Worm (Caenorhabditis elegans) whole organism, mixed stage, embryonic: Measurements from ENCODE around the gene nhr-183.

ENCODE experiments used
- M03D4.4 ChIP-seq: sonication (generic microtip); optimal IDR thresholded peaks from 2 replicates; lab custom pipeline; 2017; ENCODE audit warnings: mild to moderate bottlenecking, missing genetic modification characterization, missing compliant biosample characterization
- blmp-1 ChIP-seq: fragments of 150-350 bp; optimal IDR thresholded peaks from 2 replicates; lab custom pipeline; 2014; ENCODE audit warnings: missing biosample characterization, missing genetic modification characterization
- ceh-43 ChIP-seq: fragments of 200-800 bp; sonication (Bioruptor generic); optimal IDR thresholded peaks from 2 replicates; lab custom pipeline; 2018; ENCODE audit warnings: mild to moderate bottlenecking, missing genetic modification characterization, moderate library complexity, missing compliant biosample characterization
- ceh-83 ChIP-seq: fragments of 200-800 bp; sonication (Bioruptor generic); optimal IDR thresholded peaks from 2 replicates; lab custom pipeline; 2018; ENCODE audit warnings: mild to moderate bottlenecking, missing genetic modification characterization, missing compliant biosample characterization
- cnd-1 ChIP-seq: fragments of 200-800 bp; sonication (Bioruptor generic); optimal IDR thresholded peaks from 2 replicates; lab custom pipeline; 2018; ENCODE audit warnings: mild to moderate bottlenecking, missing genetic modification characterization, missing compliant biosample characterization
- elt-3 ChIP-seq: fragments of 150-350 bp; optimal IDR thresholded peaks from 2 replicates; lab custom pipeline; 2014; ENCODE audit warnings: missing biosample characterization, missing genetic modification characterization
- ham-2 ChIP-seq: fragments of 200-800 bp; sonication (Bioruptor generic); optimal IDR thresholded peaks from 2 replicates; lab custom pipeline; 2018; ENCODE audit warnings: mild to moderate bottlenecking, missing genetic modification characterization, missing compliant biosample characterization
- hlh-1 ChIP-seq: fragments of 150-350 bp; optimal IDR thresholded peaks from 2 replicates; lab custom pipeline; 2014; ENCODE audit warnings: missing biosample characterization, missing genetic modification reagents, missing genetic modification characterization
- lin-13 ChIP-seq: fragments of 150-350 bp; optimal IDR thresholded peaks from 2 replicates; lab custom pipeline; 2014; ENCODE audit warnings: missing biosample characterization, missing genetic modification characterization
- lin-32 ChIP-seq: fragments of 200-800 bp; sonication (Bioruptor generic); optimal IDR thresholded peaks from 2 replicates; lab custom pipeline; 2018; ENCODE audit warnings: mild to moderate bottlenecking, missing genetic modification characterization, missing compliant biosample characterization
- lsy-2 ChIP-seq: fragments of 150-350 bp; optimal IDR thresholded peaks from 2 replicates; lab custom pipeline; 2014; ENCODE audit warnings: missing biosample characterization, missing genetic modification characterization
- mab-5 ChIP-seq: fragments of 150-350 bp; optimal IDR thresholded peaks from 2 replicates; lab custom pipeline; 2014; ENCODE audit warnings: missing biosample characterization, missing genetic modification characterization
- mep-1 ChIP-seq: fragments of 150-350 bp; optimal IDR thresholded peaks from 2 replicates; lab custom pipeline; 2017; ENCODE audit warnings: missing biosample characterization, missing genetic modification reagents, missing genetic modification characterization, inconsistent platforms
- nhr-12 ChIP-seq: fragments of 150-350 bp; optimal IDR thresholded peaks from 2 replicates; lab custom pipeline; 2014; ENCODE audit warnings: missing biosample characterization, missing genetic modification characterization
- nhr-2 ChIP-seq: fragments of 150-350 bp; optimal IDR thresholded peaks from 2 replicates; lab custom pipeline; 2014; ENCODE audit warnings: missing biosample characterization, missing genetic modification characterization
- nhr-237 ChIP-seq: fragments of 150-350 bp; optimal IDR thresholded peaks from 2 replicates; lab custom pipeline; 2014; ENCODE audit warnings: missing biosample characterization, missing genetic modification characterization
- nhr-28 ChIP-seq: fragments of 150-350 bp; optimal IDR thresholded peaks from 2 replicates; lab custom pipeline; 2014; ENCODE audit warnings: missing biosample characterization, missing genetic modification characterization
- pha-4 ChIP-seq: fragments of 150-350 bp; optimal IDR thresholded peaks from 2 replicates; lab custom pipeline; 2018; ENCODE audit warnings: missing biosample characterization, missing genetic modification reagents, missing genetic modification characterization
- sem-2 ChIP-seq: fragments of 200-800 bp; sonication (Bioruptor generic); optimal IDR thresholded peaks from 2 replicates; lab custom pipeline; 2018; ENCODE audit warnings: mild to moderate bottlenecking, missing genetic modification characterization, missing compliant biosample characterization
- snpc-4 ChIP-seq: fragments of 150-350 bp; optimal IDR thresholded peaks from 2 replicates; lab custom pipeline; 2014; ENCODE audit warnings: missing biosample characterization, missing genetic modification characterization
- sptf-1 ChIP-seq: sonication (generic microtip); optimal IDR thresholded peaks from 2 replicates; lab custom pipeline; 2017; ENCODE audit warnings: mild to moderate bottlenecking, missing genetic modification characterization, moderate library complexity, missing compliant biosample characterization
- unc-120 ChIP-seq: sonication (generic microtip); optimal IDR thresholded peaks from 2 replicates; lab custom pipeline; 2017; ENCODE audit warnings: missing genetic modification characterization, missing compliant biosample characterization; ENCODE audit not compliant: poor library complexity, severe bottlenecking
- unc-39 ChIP-seq: fragments of 150-350 bp; optimal IDR thresholded peaks from 2 replicates; lab custom pipeline; 2014; ENCODE audit warnings: missing biosample characterization, missing genetic modification characterization
- unc-62 ChIP-seq: fragments of 150-350 bp; optimal IDR thresholded peaks from 2 replicates; lab custom pipeline; 2014; ENCODE audit warnings: missing biosample characterization, missing genetic modification reagents, missing genetic modification characterization
- ztf-11 ChIP-seq: fragments of 150-350 bp; optimal IDR thresholded peaks from 2 replicates; lab custom pipeline; 2014; ENCODE audit warnings: missing biosample characterization, missing genetic modification characterization

The nhr-183 gene

DNA sequence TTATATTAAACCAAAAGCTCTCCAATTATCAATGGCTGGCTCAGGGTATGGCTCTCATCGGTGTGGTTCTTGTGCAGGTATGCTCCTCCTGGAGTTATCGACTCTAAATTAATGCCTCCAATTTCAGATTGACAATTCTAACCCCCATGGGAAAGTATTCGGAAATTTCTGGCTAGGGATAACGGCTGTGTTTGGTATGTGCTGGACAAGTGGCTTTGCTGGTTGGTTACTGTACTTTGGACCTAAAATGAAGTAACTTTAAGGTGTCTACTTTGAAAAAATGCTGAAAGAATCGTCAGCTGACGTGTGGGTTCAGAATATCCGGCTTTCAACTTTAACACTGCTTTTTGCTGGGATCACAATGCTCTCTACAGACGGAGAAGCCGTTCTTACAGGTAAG is 47.5 kb downstream of the nhr-183 start:
- no peak for TF ChIP-seq pha-4
- TF ChIP-seq unc-39, result no peak
- TF ChIP-seq lin-13 (tag; lab: Kevin White, UChicago), result no peak
- no peak for TF ChIP-seq nhr-12 (tag; lab: Kevin White, UChicago)
- no peak for TF ChIP-seq nhr-28
- TF ChIP-seq ham-2, result no peak
- TF ChIP-seq ceh-83 (GFP tag; lab: Kevin White, UChicago), result no peak
- TF ChIP-seq hlh-1 (tag; lab: Kevin White, UChicago), result no peak
- TF ChIP-seq blmp-1, result no peak
- TF ChIP-seq ztf-11, result no peak
- TF ChIP-seq lin-32 (GFP tag; lab: Kevin White, UChicago), result no peak
- no peak for TF ChIP-seq nhr-2
- TF ChIP-seq lsy-2 (tag; lab: Kevin White, UChicago), result no peak
- no peak for TF ChIP-seq M03D4.4 (tag; lab: Kevin White, UChicago)
- no peak for TF ChIP-seq elt-3 (tag; lab: Kevin White, UChicago)

DNA sequence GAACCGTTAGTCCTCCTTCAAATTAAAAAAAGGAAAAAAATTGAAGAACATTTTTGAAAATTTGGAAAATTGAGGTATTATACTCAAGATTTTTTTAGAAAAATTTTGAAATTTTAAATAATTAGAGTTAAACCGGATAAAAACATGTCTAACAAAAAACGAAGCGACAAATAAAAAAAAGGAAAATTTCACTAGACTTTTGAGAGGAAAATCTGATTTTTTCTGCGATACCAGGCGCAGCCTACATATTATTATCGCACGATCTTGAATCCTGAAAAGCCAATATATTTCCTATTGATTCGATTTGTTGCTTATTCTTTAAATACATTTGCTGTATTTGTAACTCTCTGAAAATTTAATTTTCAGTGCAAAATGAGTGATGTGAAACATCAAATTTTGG is 49.1 kb downstream of the nhr-183 start, which contains the start of gene nstp-8:
Gene nstp-8, plus strand, starts transcription at position 301 of the 400 bp plus-strand sequence.
- no peak for TF ChIP-seq mep-1 (tag; lab: Kevin White, UChicago)
- no peak for TF ChIP-seq mab-5 (tag; lab: Kevin White, UChicago)
- TF ChIP-seq unc-120 (tag; lab: Kevin White, UChicago), result no peak
- TF ChIP-seq nhr-2, result no peak
- no peak for TF ChIP-seq nhr-237 (tag; lab: Kevin White, UChicago)
- TF ChIP-seq snpc-4 (tag; lab: Kevin White, UChicago), result no peak
- no peak for TF ChIP-seq cnd-1
- TF ChIP-seq elt-3 (tag; lab: Kevin White, UChicago), result no peak
- no peak for TF ChIP-seq sem-2 (GFP tag; lab: Kevin White, UChicago)
- TF ChIP-seq nhr-28, result no peak
- TF ChIP-seq unc-62 (GFP tag; lab: Kevin White, UChicago), result no peak
- TF ChIP-seq ceh-43 (GFP tag; lab: Kevin White, UChicago), result no peak
- TF ChIP-seq blmp-1, result no peak

DNA sequence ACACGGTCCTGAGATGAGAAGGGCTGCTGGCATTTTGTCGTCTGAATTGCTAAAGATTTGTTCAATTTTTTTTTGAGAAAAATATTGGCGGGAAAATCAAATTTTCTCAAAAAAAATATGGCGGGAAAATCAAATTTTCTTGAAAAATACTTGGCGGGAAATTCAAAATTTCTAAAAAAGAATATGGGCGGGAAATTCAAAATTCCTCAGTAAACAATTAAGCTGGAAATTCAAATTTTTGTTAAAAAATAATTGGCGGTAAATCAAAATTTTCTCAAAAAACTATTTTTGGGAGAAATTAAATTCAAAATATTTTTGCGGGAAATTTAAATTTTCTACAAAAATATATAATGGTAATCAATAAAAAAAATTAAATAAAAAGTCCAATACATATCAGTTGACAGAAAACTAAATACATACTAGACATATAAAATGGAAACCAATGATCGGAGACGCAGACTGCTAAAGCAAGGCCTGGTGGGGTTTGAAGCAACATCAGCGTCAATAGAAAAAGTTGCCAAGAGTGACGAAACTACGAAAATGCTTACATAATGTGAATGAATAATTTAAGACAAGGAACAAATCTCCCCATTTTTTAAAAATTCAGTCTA is 49.9 kb downstream of the nhr-183 start, which contains the start of gene nhr-184:
Gene nhr-184, minus strand, starts transcription at position 51 of the 611 bp plus-strand sequence.
- TF ChIP-seq pha-4 (peak; percentile 6), sptf-1 (no peak)
- TF ChIP-seq, all 35 proteins: peak for 1
